Worm (Caenorhabditis elegans): Measurements from ENCODE around the gene sym-3.

sym-3 gene

DNA sequence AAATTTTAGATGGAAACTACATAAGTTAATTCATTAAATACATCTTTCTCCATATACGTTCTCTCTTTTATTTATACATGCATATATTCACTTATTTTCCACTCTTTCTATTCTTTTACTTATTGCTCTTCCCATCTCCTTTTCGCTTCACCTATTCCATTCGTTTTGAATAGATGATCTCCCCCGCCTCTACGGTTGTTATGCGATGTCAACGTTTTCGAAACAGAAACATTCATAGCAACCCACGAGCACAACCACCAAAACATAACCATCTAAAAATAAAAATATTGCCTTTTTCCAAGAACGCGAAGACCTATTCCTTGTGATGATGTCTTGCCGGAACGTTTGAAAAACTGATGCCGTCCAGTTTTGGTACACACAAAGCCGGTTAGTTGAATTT lies at the start of gene sym-3:
sym-3 (plus strand) TSS at position 301 of the 400 bp plus-strand sequence.
- TF ChIP-seq ahr-1 (tag; optimal IDR thresholded peaks at IDR 0.05), result no peak
- no peak for TF ChIP-seq dmd-4 (tag; optimal IDR thresholded peaks at IDR 0.05; ENCODE audit: borderline replicate concordance)
- TF ChIP-seq nhr-11 (tag; optimal IDR thresholded peaks at IDR 0.05), result no peak
- no peak for TF ChIP-seq elt-2 (tag; optimal IDR thresholded peaks at IDR 0.05)
- TF ChIP-seq syd-9 (tag; optimal IDR thresholded peaks at IDR 0.05), result no peak
- TF ChIP-seq Y22D7AL.16 (tag; optimal IDR thresholded peaks at IDR 0.05), result no peak
- TF ChIP-seq pha-2 (tag; optimal IDR thresholded peaks at IDR 0.05), result no peak
- no peak for TF ChIP-seq ceh-19 (GFP tag; optimal IDR thresholded peaks at IDR 0.05)
- no peak for TF ChIP-seq zip-5 (tag; optimal IDR thresholded peaks at IDR 0.05)
- no peak for TF ChIP-seq hlh-6 (tag; optimal IDR thresholded peaks at IDR 0.05)
- no peak for TF ChIP-seq sox-4 (tag; optimal IDR thresholded peaks at IDR 0.05)
- TF ChIP-seq pat-9 (tag; optimal IDR thresholded peaks at IDR 0.05), result no peak
- TF ChIP-seq ttx-3 (tag; optimal IDR thresholded peaks at IDR 0.05), result no peak
- TF ChIP-seq ref-2 (tag; optimal IDR thresholded peaks at IDR 0.05), result no peak
- TF ChIP-seq unc-55 (GFP tag; optimal IDR thresholded peaks at IDR 0.05), result no peak
- no peak for TF ChIP-seq mec-3 (tag; optimal IDR thresholded peaks at IDR 0.05; ENCODE audit: borderline replicate concordance)
- no peak for TF ChIP-seq hlh-30 (tag; optimal IDR thresholded peaks at IDR 0.05; ENCODE audit: insufficient read depth)
- no peak for TF ChIP-seq fkh-6 (tag; optimal IDR thresholded peaks at IDR 0.05)
- TF ChIP-seq pros-1 (tag; optimal IDR thresholded peaks at IDR 0.05), result no peak

- TF ChIP-seq npax-4 (tag; optimal IDR thresholded peaks at IDR 0.05), result no peak
- no peak for TF ChIP-seq hlh-6 (tag; optimal IDR thresholded peaks at IDR 0.05)
- no peak for TF ChIP-seq T23F11.4 (GFP tag; optimal IDR thresholded peaks at IDR 0.05)
- peak; percentile 40 for TF ChIP-seq ceh-31 (tag; optimal IDR thresholded peaks at IDR 0.05)
- TF ChIP-seq ahr-1 (tag; optimal IDR thresholded peaks at IDR 0.05), result no peak
- no peak for TF ChIP-seq odd-2 (tag; optimal IDR thresholded peaks at IDR 0.05)
- TF ChIP-seq unc-42 (tag; optimal IDR thresholded peaks at IDR 0.05), result peak; percentile 93
Measured at ce11 chrX:5724544-5724943, 49.0 kb upstream of the sym-3 start.

DNA sequence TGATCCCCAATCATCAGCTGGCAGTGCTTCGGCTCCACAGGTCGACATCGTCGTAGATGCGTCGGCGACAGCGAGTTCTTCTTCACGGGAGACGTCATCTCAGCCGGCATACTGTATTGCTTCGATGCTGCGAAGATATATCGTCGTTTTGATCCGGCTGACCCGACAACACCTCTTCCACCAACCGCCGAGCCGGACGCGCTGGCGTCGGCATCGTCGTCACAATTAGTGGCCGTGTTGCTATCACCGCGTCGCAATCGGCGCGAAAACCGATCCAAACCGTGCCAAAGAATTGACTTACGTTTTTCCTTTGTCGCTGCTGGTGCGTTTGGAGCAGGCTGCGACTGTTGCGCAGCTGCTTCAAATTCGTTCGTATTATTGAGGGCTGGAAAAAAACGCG lies 47.4 kb upstream of the sym-3 start:
- TF ChIP-seq nfya-1 (tag; optimal IDR thresholded peaks at IDR 0.05) (no peak), pha-4 (tag; optimal IDR thresholded peaks at IDR 0.05) (no peak), pag-3 (tag; optimal IDR thresholded peaks at IDR 0.05; ENCODE audit: borderline replicate concordance) (no peak), nhr-11 (tag; optimal IDR thresholded peaks at IDR 0.05) (no peak), K02D7.2 (tag; optimal IDR thresholded peaks at IDR 0.05) (no peak), T23F11.4 (GFP tag; optimal IDR thresholded peaks at IDR 0.05) (no peak), ztf-16 (tag; optimal IDR thresholded peaks at IDR 0.05) (no peak), pat-9 (tag; optimal IDR thresholded peaks at IDR 0.05) (no peak), dve-1 (tag; optimal IDR thresholded peaks at IDR 0.05) (no peak), unc-42 (tag; optimal IDR thresholded peaks at IDR 0.05) (no peak), tbx-7 (tag; optimal IDR thresholded peaks at IDR 0.05) (no peak), ceh-24 (tag; optimal IDR thresholded peaks at IDR 0.05) (no peak), pqm-1 (tag; optimal IDR thresholded peaks at IDR 0.05) (no peak), madf-2 (tag; optimal IDR thresholded peaks at IDR 0.05) (no peak), hlh-8 (tag; optimal IDR thresholded peaks at IDR 0.05) (no peak), gmeb-2 (tag; optimal IDR thresholded peaks at IDR 0.05) (no peak), hlh-6 (tag; optimal IDR thresholded peaks at IDR 0.05) (no peak)

- peak; percentile 32 for TF ChIP-seq ceh-2 (tag; optimal IDR thresholded peaks at IDR 0.05)
- peak; percentile 78 for TF ChIP-seq ceh-18 (tag; optimal IDR thresholded peaks at IDR 0.05)
- TF ChIP-seq hlh-15 (tag; optimal IDR thresholded peaks at IDR 0.05), result no peak
- TF ChIP-seq unc-3 (GFP tag; conservative IDR thresholded peaks at IDR 0.05), result 0 out of 2 replicates have a peak, but pooled peaks have one; percentile 3
- TF ChIP-seq unc-3 (tag; optimal IDR thresholded peaks at IDR 0.05), result no peak
- TF ChIP-seq hlh-8 (tag; optimal IDR thresholded peaks at IDR 0.05), result peak; percentile 41
- TF ChIP-seq lim-6 (tag; optimal IDR thresholded peaks at IDR 0.05), result peak; percentile 20
- TF ChIP-seq unc-86 (tag; optimal IDR thresholded peaks at IDR 0.05), result peak; percentile 36
- peak; percentile 23 for TF ChIP-seq mec-3 (tag; optimal IDR thresholded peaks at IDR 0.05; ENCODE audit: borderline replicate concordance)
- peak; percentile 50 for TF ChIP-seq ref-2 (tag; optimal IDR thresholded peaks at IDR 0.05)
- TF ChIP-seq pqm-1 (tag; optimal IDR thresholded peaks at IDR 0.05), result peak; percentile 16
- TF ChIP-seq hlh-6 (tag; optimal IDR thresholded peaks at IDR 0.05), result peak; percentile 30
- no peak for TF ChIP-seq K02D7.2 (tag; optimal IDR thresholded peaks at IDR 0.05)
- TF ChIP-seq sdc-2 (tag; optimal IDR thresholded peaks at IDR 0.05), result peak; percentile 15
- peak; percentile 70 for TF ChIP-seq unc-42 (tag; optimal IDR thresholded peaks at IDR 0.05)
- peak; percentile 52 for TF ChIP-seq nfya-1 (tag; optimal IDR thresholded peaks at IDR 0.05)
- TF ChIP-seq pros-1 (tag; optimal IDR thresholded peaks at IDR 0.05), result peak; percentile 77
- TF ChIP-seq ceh-14 (tag; optimal IDR thresholded peaks at IDR 0.05), result peak; percentile 79
- no peak for TF ChIP-seq odd-2 (tag; optimal IDR thresholded peaks at IDR 0.05)
- peak; percentile 4 for TF ChIP-seq rnt-1 (tag; optimal IDR thresholded peaks at IDR 0.05)
- peak; percentile 80 for TF ChIP-seq ceh-31 (tag; optimal IDR thresholded peaks at IDR 0.05)
- TF ChIP-seq gmeb-2 (tag; optimal IDR thresholded peaks at IDR 0.05), result no peak
- peak; percentile 3 for TF ChIP-seq tbx-7 (tag; optimal IDR thresholded peaks at IDR 0.05)
Measured at ce11 chrX:5728956-5729467, 44.6 kb upstream of the sym-3 start.

All from whole organism, late embryonic.